Fruit fly (Drosophila melanogaster) Kc167 (cell line): ENCODE results near the gene hoip.

ENCODE experiments used
- Myc ChIP-seq: fragments of >200 bp; optimal IDR thresholded peaks from 2 replicates; lab custom pipeline; 2017; ENCODE audit warnings: missing external identifiers
- Sin3A ChIP-seq: fragments of >200 bp; optimal IDR thresholded peaks from 2 replicates; lab custom pipeline; 2018; ENCODE audit warnings: missing external identifiers
- h ChIP-seq: fragments of >200 bp; optimal IDR thresholded peaks from 3 replicates; lab custom pipeline; 2018; ENCODE audit warnings: missing external identifiers
- psq ChIP-seq: fragments of >200 bp; optimal IDR thresholded peaks from 2 replicates; lab custom pipeline; 2017; ENCODE audit warnings: missing external identifiers
- ttk ChIP-seq: sonication (Bioruptor generic); optimal IDR thresholded peaks from 2 replicates; lab custom pipeline; 2017; ENCODE audit warnings: missing external identifiers

dm6 chr2L:9731269-9731668 lies 31.7 kb downstream of the hoip start:
- TF ChIP-seq ttk (lab: Kevin White, UChicago): no peak
- TF ChIP-seq psq (lab: Kevin White, UChicago): no peak
- no peak for TF ChIP-seq Sin3A (lab: Kevin White, UChicago)
- TF ChIP-seq h (lab: Kevin White, UChicago): no peak
- TF ChIP-seq Myc (lab: Kevin White, UChicago): no peak
